Worm (Caenorhabditis elegans) whole organism, L4 larva: ENCODE measurements around the gene T12E12.6.

Experiments used
- F10B5.3 ChIP-seq: sonication (generic microtip); optimal IDR thresholded peaks from 2 replicates; lab custom pipeline; 2016; ENCODE audit warnings: mild to moderate bottlenecking, missing genetic modification characterization, missing compliant biosample characterization
- R02D3.7 ChIP-seq: fragments of 150-350 bp; sonication (generic microtip); optimal IDR thresholded peaks from 3 replicates; lab custom pipeline; 2014; ENCODE audit warnings: missing biosample characterization, missing genetic modification characterization
- T20F7.1 ChIP-seq: fragments of 200-800 bp; sonication (Bioruptor generic); optimal IDR thresholded peaks from 2 replicates; lab custom pipeline; 2018; ENCODE audit warnings: mild to moderate bottlenecking, missing genetic modification characterization, missing compliant biosample characterization
- Y105C5A.15 ChIP-seq: fragments of 200-800 bp; sonication (Bioruptor generic); IDR thresholded peaks from 2 replicates; pipeline ENCODE4 v1.3.6; 2022; ENCODE audit warnings: missing genetic modification characterization, missing compliant biosample characterization
- Y75B8A.6 ChIP-seq: fragments of 200-800 bp; sonication (Bioruptor generic); IDR thresholded peaks from 2 replicates; pipeline ENCODE4 v1.3.6; 2022; ENCODE audit warnings: missing genetic modification reagents, missing genetic modification characterization, missing compliant biosample characterization
- ZK337.2 ChIP-seq: fragments of 200-800 bp; sonication (Bioruptor generic); IDR thresholded peaks from 2 replicates; pipeline ENCODE4 v1.3.6; 2022; ENCODE audit warnings: missing genetic modification reagents, missing genetic modification characterization, missing compliant biosample characterization
- aha-1 ChIP-seq: fragments of 150-350 bp; peaks from one replicate; lab custom pipeline; 2014; ENCODE audit warnings: missing biosample characterization, missing genetic modification characterization
- ama-1 ChIP-seq: fragments of 150-350 bp; optimal IDR thresholded peaks from 2 replicates; lab custom pipeline; 2014; ENCODE audit warnings: inconsistent platforms, mixed read lengths
- ceh-28 ChIP-seq: fragments of 150-350 bp; optimal IDR thresholded peaks from 2 replicates; lab custom pipeline; 2014; ENCODE audit warnings: missing biosample characterization, missing genetic modification reagents, missing genetic modification characterization
- ceh-62 ChIP-seq: sonication (generic microtip); optimal IDR thresholded peaks from 2 replicates; lab custom pipeline; 2017; ENCODE audit warnings: missing biosample characterization, missing genetic modification characterization
- daf-16 ChIP-seq, 3 experiments: sonication (generic microtip); optimal IDR thresholded peaks; 2 replicates each; lab custom pipeline; 2016 to 2017; ENCODE audit warnings: missing genetic modification characterization in 3 of 3, missing genetic modification reagents in 3 of 3, mild to moderate bottlenecking in 2 of 3, missing compliant biosample characterization in 2 of 3, missing biosample characterization in 1 of 3, moderate library complexity in 1 of 3
- daf-19 ChIP-seq: fragments of 200-800 bp; sonication (Bioruptor generic); conservative IDR thresholded peaks from 2 replicates; pipeline ENCODE4 v1.3.6; 2022; ENCODE audit warnings: missing genetic modification characterization, missing compliant biosample characterization
- dmd-6 ChIP-seq: fragments of 200-800 bp; sonication (Bioruptor generic); IDR thresholded peaks from 2 replicates; pipeline ENCODE4 v1.3.6; 2022; ENCODE audit warnings: missing genetic modification reagents, missing genetic modification characterization, missing compliant biosample characterization
- duxl-1 ChIP-seq: sonication (generic microtip); optimal IDR thresholded peaks from 2 replicates; lab custom pipeline; 2016; ENCODE audit warnings: mild to moderate bottlenecking, missing genetic modification characterization, moderate library complexity, missing compliant biosample characterization; ENCODE audit not compliant: poor library complexity
- dve-1 ChIP-seq: sonication (generic microtip); optimal IDR thresholded peaks from 2 replicates; lab custom pipeline; 2017; ENCODE audit warnings: antibody characterized with exemption, mild to moderate bottlenecking, missing genetic modification characterization, missing compliant biosample characterization; ENCODE audit not compliant: insufficient read depth
- hmg-1.1 ChIP-seq: fragments of 200-800 bp; sonication (Bioruptor generic); IDR thresholded peaks from 2 replicates; pipeline ENCODE4 v1.3.6; 2022; ENCODE audit warnings: missing genetic modification reagents, missing genetic modification characterization, missing compliant biosample characterization
- lin-15B ChIP-seq: fragments of 150-350 bp; sonication (generic microtip); optimal IDR thresholded peaks from 3 replicates; lab custom pipeline; 2014; ENCODE audit warnings: missing biosample characterization, missing genetic modification characterization
- lin-29 ChIP-seq: fragments of 200-800 bp; sonication (Bioruptor generic); IDR thresholded peaks from 2 replicates; pipeline ENCODE4 v1.3.6; 2022; ENCODE audit warnings: missing genetic modification reagents, missing genetic modification characterization, missing compliant biosample characterization
- lin-38 ChIP-seq: fragments of 200-800 bp; sonication (Bioruptor generic); IDR thresholded peaks from 2 replicates; pipeline ENCODE4 v1.3.6; 2022; ENCODE audit warnings: missing genetic modification reagents, missing genetic modification characterization, missing compliant biosample characterization
- lin-39 ChIP-seq: fragments of 150-350 bp; optimal IDR thresholded peaks from 2 replicates; lab custom pipeline; 2014; ENCODE audit warnings: missing biosample characterization, missing genetic modification reagents, missing genetic modification characterization
- lir-3 ChIP-seq: sonication (generic microtip); optimal IDR thresholded peaks from 2 replicates; lab custom pipeline; 2016; ENCODE audit warnings: mild to moderate bottlenecking, missing genetic modification characterization, missing compliant biosample characterization
- mdl-1 ChIP-seq, 2 experiments: fragments of 150-350 bp in 1 of 2; sonication (generic microtip) in 1 of 2; optimal IDR thresholded peaks; 2 replicates each; lab custom pipeline; 2014 to 2017; ENCODE audit warnings: missing biosample characterization in 2 of 2, missing genetic modification characterization in 2 of 2
- mep-1 ChIP-seq: fragments of 150-350 bp; sonication (generic microtip); optimal IDR thresholded peaks from 3 replicates; lab custom pipeline; 2014; ENCODE audit warnings: missing biosample characterization, missing genetic modification characterization
- mes-2 ChIP-seq: sonication (generic microtip); optimal IDR thresholded peaks from 2 replicates; lab custom pipeline; 2016; ENCODE audit warnings: missing genotype, mild to moderate bottlenecking, missing genetic modification characterization, missing compliant biosample characterization; ENCODE audit not compliant: poor library complexity, severe bottlenecking
- nhr-10 ChIP-seq: fragments of 150-350 bp; optimal IDR thresholded peaks from 2 replicates; lab custom pipeline; 2014; ENCODE audit warnings: missing biosample characterization, missing genetic modification characterization
- nhr-102 ChIP-seq: sonication (generic microtip); optimal IDR thresholded peaks from 2 replicates; lab custom pipeline; 2016; ENCODE audit warnings: mild to moderate bottlenecking, missing genetic modification characterization, moderate library complexity, missing compliant biosample characterization
- nhr-111 ChIP-seq: fragments of 200-800 bp; sonication (Bioruptor generic); optimal IDR thresholded peaks from 2 replicates; lab custom pipeline; 2018; ENCODE audit warnings: mild to moderate bottlenecking, missing genetic modification characterization, missing compliant biosample characterization
- nhr-42 ChIP-seq: fragments of 200-800 bp; sonication (Bioruptor generic); IDR thresholded peaks from 2 replicates; pipeline ENCODE4 v1.3.6; 2022; ENCODE audit warnings: missing genetic modification characterization, missing compliant biosample characterization
- nhr-6 ChIP-seq: fragments of 150-350 bp; optimal IDR thresholded peaks from 2 replicates; lab custom pipeline; 2014; ENCODE audit warnings: missing biosample characterization, missing genetic modification characterization
- nhr-77 ChIP-seq: fragments of 150-350 bp; optimal IDR thresholded peaks from 2 replicates; lab custom pipeline; 2014; ENCODE audit warnings: missing biosample characterization, missing genetic modification characterization
- pha-4 ChIP-seq, 2 experiments: fragments of 150-350 bp in 1 of 2; fragments of 200-800 bp in 1 of 2; sonication (Bioruptor generic) in 1 of 2; IDR thresholded peaks in 1 of 2; optimal IDR thresholded peaks in 1 of 2; 2 replicates each; pipeline versions ENCODE4 v1.3.6 to Lab custom; 2014 to 2022; ENCODE audit warnings: missing genetic modification characterization in 2 of 2, missing genetic modification reagents in 2 of 2, missing biosample characterization in 1 of 2, missing compliant biosample characterization in 1 of 2
- saeg-2 ChIP-seq: fragments of 200-800 bp; sonication (Bioruptor generic); IDR thresholded peaks from 2 replicates; pipeline ENCODE4 v1.3.6; 2022; ENCODE audit warnings: missing genetic modification reagents, missing genetic modification characterization, missing compliant biosample characterization
- sdz-12 ChIP-seq: fragments of 200-800 bp; sonication (Bioruptor generic); optimal IDR thresholded peaks from 2 replicates; lab custom pipeline; 2018; ENCODE audit warnings: mild to moderate bottlenecking, missing genetic modification characterization, missing compliant biosample characterization
- snpc-4 ChIP-seq: fragments of 150-350 bp; optimal IDR thresholded peaks from 2 replicates; lab custom pipeline; 2014; ENCODE audit warnings: missing biosample characterization, missing genetic modification characterization
- spr-1 ChIP-seq: sonication (generic microtip); optimal IDR thresholded peaks from 2 replicates; lab custom pipeline; 2016; ENCODE audit warnings: mild to moderate bottlenecking, missing genetic modification characterization, missing compliant biosample characterization
- spr-3 ChIP-seq: fragments of 200-800 bp; sonication (Bioruptor generic); optimal IDR thresholded peaks from 2 replicates; lab custom pipeline; 2018; ENCODE audit warnings: mild to moderate bottlenecking, missing genetic modification characterization, missing compliant biosample characterization
- tag-97 ChIP-seq: fragments of 200-800 bp; sonication (Bioruptor generic); IDR thresholded peaks from 2 replicates; pipeline ENCODE4 v1.3.6; 2022; ENCODE audit warnings: missing genetic modification characterization, missing compliant biosample characterization
- unc-130 ChIP-seq: sonication (generic microtip); optimal IDR thresholded peaks from 2 replicates; lab custom pipeline; 2016; ENCODE audit warnings: missing genetic modification reagents, missing genetic modification characterization, missing compliant biosample characterization
- zag-1 ChIP-seq: fragments of 150-350 bp; optimal IDR thresholded peaks from 2 replicates; lab custom pipeline; 2014; ENCODE audit warnings: missing biosample characterization, missing genetic modification characterization
- zfp-3 ChIP-seq: fragments of 200-800 bp; sonication (Bioruptor generic); conservative IDR thresholded peaks from 2 replicates; pipeline ENCODE4 v1.3.6; 2022; ENCODE audit warnings: missing genetic modification reagents, missing genetic modification characterization, missing compliant biosample characterization
- zip-11 ChIP-seq: fragments of 200-800 bp; sonication (Bioruptor generic); IDR thresholded peaks from 2 replicates; pipeline ENCODE4 v1.3.6; 2022; ENCODE audit warnings: missing genetic modification characterization, missing compliant biosample characterization
- zip-2 ChIP-seq: fragments of 150-350 bp; optimal IDR thresholded peaks from 2 replicates; lab custom pipeline; 2014; ENCODE audit warnings: missing biosample characterization, missing genetic modification characterization
- ztf-11 ChIP-seq: fragments of 150-350 bp; optimal IDR thresholded peaks from 2 replicates; lab custom pipeline; 2014; ENCODE audit warnings: missing biosample characterization, missing genetic modification characterization

T12E12.6 gene

ce11 chrIV:5533556-5533955, 40.4 kb downstream of the T12E12.6 start:
- no peak for TF ChIP-seq unc-130 (GFP tag; lab: Kevin White, UChicago)
- TF ChIP-seq hmg-1.1 (GFP tag; lab: Robert Waterston, UW), result no peak
- TF ChIP-seq lir-3, result no peak
- TF ChIP-seq ceh-28 (tag; lab: Kevin White, UChicago), result no peak
- no peak for TF ChIP-seq spr-1
- TF ChIP-seq, all 104 proteins: peak for 0

- TF ChIP-seq ZK337.2 (GFP tag; lab: Robert Waterston, UW), result no peak
- TF ChIP-seq nhr-10 (tag; lab: Kevin White, UChicago), result no peak
- TF ChIP-seq mdl-1 (tag; optimal IDR thresholded peaks at IDR 0.05; lab: Kevin White, UChicago), result no peak
- TF ChIP-seq F10B5.3 (tag; lab: Kevin White, UChicago), result no peak
- TF ChIP-seq daf-16 (GFP tag; optimal IDR thresholded peaks at IDR 0.05; lab: Kevin White, UChicago), result no peak
- peak; percentile 51 for TF ChIP-seq daf-16 (tag; optimal IDR thresholded peaks at IDR 0.05; lab: Kevin White, UChicago)
- no peak for TF ChIP-seq mes-2 (tag; lab: Kevin White, UChicago)
- no peak for TF ChIP-seq daf-19
Measured at ce11 chrIV:5530980-5531379, 43.0 kb downstream of the T12E12.6 start.

DNA sequence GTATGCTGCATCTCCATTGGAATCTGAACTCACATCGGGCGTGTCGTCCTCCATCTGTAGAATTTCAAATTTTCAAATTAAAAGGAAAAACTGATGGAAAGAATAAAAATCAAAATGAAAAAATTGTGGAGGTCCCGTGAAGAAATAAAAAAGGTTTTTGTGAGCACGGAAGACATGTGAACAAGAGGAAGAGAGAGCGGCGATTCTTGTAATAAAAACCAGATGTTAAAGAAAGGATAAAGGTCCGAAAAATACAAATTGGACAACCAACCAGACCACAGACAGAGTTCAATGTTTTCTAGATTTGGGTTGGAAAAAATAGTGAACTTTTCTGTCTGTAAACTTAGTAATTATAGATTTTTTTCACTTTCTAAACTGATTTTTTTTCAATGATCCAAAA, 45.6 kb downstream of the T12E12.6 start, which contains the start of gene unc-5:
TSS of gene unc-5 (minus strand) at position 54 of the 400 bp plus-strand sequence.
- no peak for TF ChIP-seq T20F7.1 (GFP tag; lab: Kevin White, UChicago)
- no peak for TF ChIP-seq spr-3 (GFP tag; lab: Kevin White, UChicago)
- TF ChIP-seq ztf-11 (tag; lab: Kevin White, UChicago), result no peak
- TF ChIP-seq unc-130 (GFP tag; lab: Kevin White, UChicago), result no peak
- no peak for TF ChIP-seq pha-4 (GFP tag; IDR thresholded peaks at IDR 0.05; lab: Robert Waterston, UW)
- TF ChIP-seq pha-4 (tag; optimal IDR thresholded peaks at IDR 0.05; lab: Kevin White, UChicago), result no peak
- TF ChIP-seq lin-29 (GFP tag; lab: Robert Waterston, UW), result no peak
- TF ChIP-seq R02D3.7 (tag; lab: Kevin White, UChicago), result no peak
- no peak for TF ChIP-seq Y105C5A.15 (GFP tag; lab: Robert Waterston, UW)
- no peak for TF ChIP-seq nhr-111 (GFP tag; lab: Kevin White, UChicago)
- no peak for TF ChIP-seq dve-1 (tag; lab: Kevin White, UChicago)
- TF ChIP-seq duxl-1, result no peak
- TF ChIP-seq snpc-4 (tag; lab: Kevin White, UChicago), result no peak
- TF ChIP-seq nhr-102 (tag; lab: Kevin White, UChicago), result no peak
- no peak for TF ChIP-seq mep-1 (tag; lab: Kevin White, UChicago)

- no peak for TF ChIP-seq zip-11 (GFP tag; lab: Robert Waterston, UW)
- TF ChIP-seq unc-130 (GFP tag; lab: Kevin White, UChicago), result no peak
- peak; percentile 42 for TF ChIP-seq nhr-6
- no peak for TF ChIP-seq pha-4 (GFP tag; IDR thresholded peaks at IDR 0.05; lab: Robert Waterston, UW)
- TF ChIP-seq pha-4 (tag; optimal IDR thresholded peaks at IDR 0.05; lab: Kevin White, UChicago), result peak; percentile 22
- TF ChIP-seq Y75B8A.6 (GFP tag; lab: Robert Waterston, UW), result no peak
- TF ChIP-seq saeg-2, result no peak
- TF ChIP-seq tag-97 (GFP tag; lab: Robert Waterston, UW), result no peak
- TF ChIP-seq ceh-62 (tag; lab: Kevin White, UChicago), result no peak
- TF ChIP-seq ztf-11 (tag; lab: Kevin White, UChicago), result no peak
- no peak for TF ChIP-seq nhr-77 (tag; lab: Kevin White, UChicago)
- no peak for TF ChIP-seq sdz-12 (GFP tag; lab: Kevin White, UChicago)
- no peak for TF ChIP-seq dmd-6 (GFP tag; lab: Robert Waterston, UW)
- TF ChIP-seq mep-1 (tag; lab: Kevin White, UChicago), result no peak
- no peak for TF ChIP-seq ceh-28 (tag; lab: Kevin White, UChicago)
- no peak for TF ChIP-seq lin-15B (tag; lab: Kevin White, UChicago)
- no peak for TF ChIP-seq lin-38 (GFP tag; lab: Robert Waterston, UW)
- no peak for TF ChIP-seq zip-2 (tag; lab: Kevin White, UChicago)
- peak; percentile 48 for TF ChIP-seq aha-1 (tag; lab: Kevin White, UChicago)
- no peak for TF ChIP-seq nhr-42 (GFP tag; lab: Robert Waterston, UW)
- TF ChIP-seq zag-1 (tag; lab: Kevin White, UChicago), result no peak
- no peak for TF ChIP-seq ama-1 (lab: Kevin White, UChicago)
- TF ChIP-seq lin-39, result no peak
- TF ChIP-seq zfp-3, result no peak
- TF ChIP-seq nhr-102 (tag; lab: Kevin White, UChicago), result no peak
- no peak for TF ChIP-seq mdl-1 (tag; optimal IDR thresholded peaks at IDR 0.05; lab: Kevin White, UChicago)
Measured at ce11 chrIV:5526711-5527383, 47.1 kb downstream of the T12E12.6 start.
